Fruit fly (Drosophila melanogaster): ENCODE data around the gene Prx2.

DNA sequence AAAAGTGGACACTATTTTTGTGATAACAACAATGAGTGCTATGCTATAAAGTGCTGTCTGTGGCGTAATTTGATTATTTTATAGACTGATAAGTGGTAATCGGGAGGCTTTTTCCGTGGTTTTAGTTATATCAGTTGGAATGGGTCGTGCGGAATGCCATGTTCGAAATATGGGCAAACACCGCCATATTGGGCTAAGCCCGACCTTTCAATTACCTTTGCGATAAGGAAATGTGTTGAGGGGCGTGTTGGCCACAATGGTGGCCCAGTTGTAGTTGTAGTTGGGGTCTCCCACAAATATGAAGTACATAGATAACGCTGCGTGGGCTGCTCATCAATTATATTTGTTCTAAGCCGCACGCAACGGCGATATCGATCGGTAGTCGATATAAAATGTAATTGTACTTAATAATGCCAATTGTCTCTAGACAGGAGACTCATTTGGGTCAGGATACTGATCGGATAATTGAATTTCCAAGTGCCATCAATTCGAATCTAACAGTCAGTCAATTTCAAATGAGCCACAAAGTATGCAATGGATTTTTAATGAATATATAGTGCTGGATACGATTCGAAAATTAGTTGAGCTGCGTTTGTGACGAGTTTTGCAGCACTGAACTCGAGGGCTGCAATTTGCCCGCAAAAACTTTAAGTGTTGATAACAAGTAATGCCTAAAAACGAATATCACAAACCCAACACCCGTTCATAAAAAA, 5.0 kb downstream of the Prx2 start:
- no peak for TF ChIP-seq pan (optimal IDR thresholded peaks at IDR 0.05)
- TF ChIP-seq EcR (GFP tag; optimal IDR thresholded peaks at IDR 0.05), result no peak
- no peak for TF ChIP-seq CG8478 (optimal IDR thresholded peaks at IDR 0.05)

Measured in whole organism.